Worm (Caenorhabditis elegans) whole organism, midembryonic: ENCODE results near the gene Y57G7A.6.

Experiments used
- T22C8.4 ChIP-seq: fragments of 200-800 bp; sonication (Bioruptor generic); IDR thresholded peaks from 2 replicates; pipeline ENCODE4 v1.3.6; 2022; ENCODE audit warnings: missing genetic modification characterization, missing compliant biosample characterization
- flt-1 ChIP-seq: fragments of 200-800 bp; sonication (Bioruptor generic); IDR thresholded peaks from 2 replicates; pipeline ENCODE4 v1.3.6; 2022; ENCODE audit warnings: missing genetic modification characterization, missing compliant biosample characterization
- klf-2 ChIP-seq: fragments of 200-800 bp; sonication (Bioruptor generic); conservative IDR thresholded peaks from 2 replicates; pipeline ENCODE4 v1.3.6; 2022; ENCODE audit warnings: missing genetic modification reagents, missing genetic modification characterization, missing compliant biosample characterization
- med-1 ChIP-seq: sonication (generic microtip); optimal IDR thresholded peaks from 2 replicates; lab custom pipeline; 2017; ENCODE audit warnings: missing genetic modification characterization, mild to moderate bottlenecking, missing compliant biosample characterization, antibody characterized with exemption, missing genetic modification reagents; ENCODE audit not compliant: insufficient read depth
- tab-1 ChIP-seq: fragments of 200-800 bp; sonication (Bioruptor generic); IDR thresholded peaks from 2 replicates; pipeline ENCODE4 v1.3.6; 2022; ENCODE audit warnings: missing genetic modification characterization, missing compliant biosample characterization
- ztf-29 ChIP-seq: fragments of 200-800 bp; sonication (Bioruptor generic); IDR thresholded peaks from 2 replicates; pipeline ENCODE4 v1.3.6; 2022; ENCODE audit warnings: missing genetic modification reagents, missing genetic modification characterization, missing compliant biosample characterization

- no peak for TF ChIP-seq tab-1 (GFP tag; lab: Robert Waterston, UW)
- TF ChIP-seq ztf-29, result no peak
- no peak for TF ChIP-seq flt-1 (GFP tag; lab: Robert Waterston, UW)
- no peak for TF ChIP-seq klf-2 (GFP tag; lab: Robert Waterston, UW)
- TF ChIP-seq med-1 (GFP tag; lab: Kevin White, UChicago), result no peak
- no peak for TF ChIP-seq T22C8.4
Measured at ce11 chrII:1236003-1236402, 49.4 kb downstream of the Y57G7A.6 start.
